Worm (Caenorhabditis elegans): ENCODE measurements around the gene fbxa-30.

The fbxa-30 gene

DNA sequence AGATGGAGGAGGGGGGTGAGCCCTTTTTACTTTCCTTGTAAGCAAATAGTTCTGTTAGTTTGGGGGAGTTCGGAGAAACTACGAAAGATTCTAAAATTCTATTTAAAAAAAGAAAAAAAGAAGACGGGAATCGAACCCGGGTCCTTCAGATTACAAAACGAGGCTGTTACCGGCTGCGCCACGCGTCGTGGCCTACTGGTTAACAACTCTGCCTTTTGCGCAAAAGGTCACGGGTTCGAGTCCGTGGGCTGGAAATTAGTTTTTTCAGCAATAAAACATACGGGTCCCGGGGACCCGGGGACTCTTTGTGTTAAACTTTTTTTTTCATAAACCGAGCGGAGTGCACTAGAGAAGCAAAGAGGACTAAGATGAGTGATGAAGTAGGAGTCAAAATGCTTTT lies 44.2 kb downstream of the fbxa-30 start:
- TF ChIP-seq fax-1 (tag; optimal IDR thresholded peaks at IDR 0.05) (no peak), unc-55 (GFP tag; optimal IDR thresholded peaks at IDR 0.05) (peak; percentile 22)

DNA sequence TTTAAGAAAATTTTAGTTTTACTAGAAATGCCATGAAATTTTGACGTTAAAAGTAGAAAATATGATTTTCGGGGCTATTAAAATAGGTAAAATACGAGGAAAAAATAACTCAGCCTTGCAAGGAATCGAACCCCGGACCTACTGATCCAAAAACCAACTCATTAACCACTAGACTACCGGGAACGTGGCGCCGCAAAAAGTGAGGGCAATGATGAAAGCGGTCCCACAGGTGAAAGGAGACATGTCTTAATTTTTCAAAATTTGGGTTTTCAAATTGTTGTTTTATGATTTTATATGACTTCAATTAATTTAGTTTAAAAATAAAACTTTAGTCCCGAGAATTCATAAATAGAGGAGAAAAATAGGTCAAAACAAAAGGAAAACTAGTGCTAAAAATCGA lies 44.7 kb downstream of the fbxa-30 start:
- TF ChIP-seq tbx-2 (tag; optimal IDR thresholded peaks at IDR 0.05) (no peak), ets-4 (tag; optimal IDR thresholded peaks at IDR 0.05) (no peak), pha-2 (tag; optimal IDR thresholded peaks at IDR 0.05) (no peak), C08G9.2 (tag; optimal IDR thresholded peaks at IDR 0.05) (no peak), unc-3 (GFP tag; conservative IDR thresholded peaks at IDR 0.05) (no peak), unc-3 (tag; optimal IDR thresholded peaks at IDR 0.05) (no peak), ahr-1 (tag; optimal IDR thresholded peaks at IDR 0.05) (no peak), ceh-45 (GFP tag; IDR thresholded peaks at IDR 0.05) (no peak), unc-42 (tag; optimal IDR thresholded peaks at IDR 0.05) (no peak), ttx-3 (tag; optimal IDR thresholded peaks at IDR 0.05) (no peak), pat-9 (tag; optimal IDR thresholded peaks at IDR 0.05) (no peak), ceh-2 (tag; optimal IDR thresholded peaks at IDR 0.05) (no peak), F13H6.1 (tag; optimal IDR thresholded peaks at IDR 0.05) (no peak), ceh-19 (GFP tag; optimal IDR thresholded peaks at IDR 0.05) (no peak), ceh-34 (tag; optimal IDR thresholded peaks at IDR 0.05) (no peak), gmeb-2 (tag; optimal IDR thresholded peaks at IDR 0.05) (no peak), K09A11.1 (tag; optimal IDR thresholded peaks at IDR 0.05; ENCODE audit: insufficient read depth) (no peak), pag-3 (tag; optimal IDR thresholded peaks at IDR 0.05; ENCODE audit: borderline replicate concordance) (no peak), hlh-8 (tag; optimal IDR thresholded peaks at IDR 0.05) (no peak), unc-86 (tag; optimal IDR thresholded peaks at IDR 0.05) (no peak)

- TF ChIP-seq tbx-2 (tag; optimal IDR thresholded peaks at IDR 0.05) (no peak), dve-1 (tag; optimal IDR thresholded peaks at IDR 0.05) (no peak), mec-3 (tag; optimal IDR thresholded peaks at IDR 0.05; ENCODE audit: borderline replicate concordance) (no peak), ceh-24 (tag; optimal IDR thresholded peaks at IDR 0.05) (no peak), dmd-4 (tag; optimal IDR thresholded peaks at IDR 0.05; ENCODE audit: borderline replicate concordance) (no peak)
Observed at ce11 chrIII:1230174-1230573, 45.2 kb downstream of the fbxa-30 start, which contains the start of gene pes-4. pes-4 (minus strand) TSS chrIII:1230274.

DNA sequence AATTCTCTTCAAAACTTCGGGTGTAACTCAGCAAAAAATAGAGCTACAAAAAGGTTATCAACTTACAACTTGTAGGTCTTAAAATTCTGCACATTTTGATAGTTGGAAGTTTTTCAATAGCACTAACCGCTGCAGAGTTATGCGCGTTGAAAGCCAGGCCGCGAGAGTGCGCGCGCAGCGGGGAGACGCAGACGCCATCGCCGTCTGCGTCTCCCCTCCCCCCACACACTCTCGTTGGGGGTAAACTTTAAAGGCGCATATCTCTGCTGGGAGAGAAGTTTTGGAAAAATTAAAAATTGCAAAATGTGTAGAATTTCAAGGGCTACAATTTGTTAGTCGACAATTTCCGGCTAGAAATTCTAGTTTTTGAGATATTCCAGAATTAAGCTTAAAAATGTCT lies 45.9 kb downstream of the fbxa-30 start:
- TF ChIP-seq pat-9 (tag; optimal IDR thresholded peaks at IDR 0.05), result no peak
- no peak for TF ChIP-seq odd-2 (tag; optimal IDR thresholded peaks at IDR 0.05)
- TF ChIP-seq nhr-11 (tag; optimal IDR thresholded peaks at IDR 0.05), result no peak
- TF ChIP-seq mec-3 (tag; optimal IDR thresholded peaks at IDR 0.05; ENCODE audit: borderline replicate concordance), result no peak
- no peak for TF ChIP-seq K02D7.2 (tag; optimal IDR thresholded peaks at IDR 0.05)
- TF ChIP-seq dmd-4 (tag; optimal IDR thresholded peaks at IDR 0.05; ENCODE audit: borderline replicate concordance), result no peak
- no peak for TF ChIP-seq ceh-2 (tag; optimal IDR thresholded peaks at IDR 0.05)
- no peak for TF ChIP-seq ceh-18 (tag; optimal IDR thresholded peaks at IDR 0.05)
- no peak for TF ChIP-seq hlh-8 (tag; optimal IDR thresholded peaks at IDR 0.05)

ce11 chrIII:1228593-1228992 lies 46.8 kb downstream of the fbxa-30 start:
- TF ChIP-seq F13H6.1 (tag; optimal IDR thresholded peaks at IDR 0.05), result no peak
- TF ChIP-seq hlh-8 (tag; optimal IDR thresholded peaks at IDR 0.05), result no peak
- no peak for TF ChIP-seq syd-9 (tag; optimal IDR thresholded peaks at IDR 0.05)
- TF ChIP-seq ceh-22 (tag; optimal IDR thresholded peaks at IDR 0.05), result no peak
- TF ChIP-seq madf-2 (tag; optimal IDR thresholded peaks at IDR 0.05), result no peak
- no peak for TF ChIP-seq pha-2 (tag; optimal IDR thresholded peaks at IDR 0.05)
- TF ChIP-seq ceh-18 (tag; optimal IDR thresholded peaks at IDR 0.05), result no peak
- TF ChIP-seq ttx-3 (tag; optimal IDR thresholded peaks at IDR 0.05), result no peak
- TF ChIP-seq ceh-2 (tag; optimal IDR thresholded peaks at IDR 0.05), result no peak
- no peak for TF ChIP-seq unc-86 (tag; optimal IDR thresholded peaks at IDR 0.05)
- no peak for TF ChIP-seq T23F11.4 (GFP tag; optimal IDR thresholded peaks at IDR 0.05)
- TF ChIP-seq C38D4.7 (GFP tag; optimal IDR thresholded peaks at IDR 0.05), result no peak
- TF ChIP-seq K02D7.2 (tag; optimal IDR thresholded peaks at IDR 0.05), result no peak
- TF ChIP-seq hlh-13 (GFP tag; optimal IDR thresholded peaks at IDR 0.05), result no peak

Data from whole organism, late embryonic.